Fruit fly (Drosophila melanogaster): Measurements from ENCODE around the gene Pten.

dm6 chr2L:10221387-10221705 is 39.5 kb downstream of the Pten start:
- TF ChIP-seq CG8478 (optimal IDR thresholded peaks at IDR 0.05), result no peak
- TF ChIP-seq EcR (GFP tag; optimal IDR thresholded peaks at IDR 0.05), result no peak
- no peak for TF ChIP-seq psq (optimal IDR thresholded peaks at IDR 0.05)
